In genomic region chrV:20580511-20581040, ce11 we compare ENCODE assay signal across 3 worm cellular contexts.
TF ChIP-seq lines count a peak whose summit lies in the region.

Gene F26F2.7 (plus strand): TSS chrV:20580990.

TF ChIP-seq in whole organism, L2 larva, 48 proteins besides CTCF, POLR2A, EP300 and RAD21 (continued from another document):
- TF ChIP-seq peb-1 (tag; optimal IDR thresholded peaks at IDR 0.05; lab: Kevin White, UChicago): no peak
- TF ChIP-seq ceh-82 (tag; optimal IDR thresholded peaks at IDR 0.05; lab: Kevin White, UChicago): no peak
- peak; percentile 45 for TF ChIP-seq fos-1 (tag; optimal IDR thresholded peaks at IDR 0.05; lab: Kevin White, UChicago)
- peak; percentile 88 for TF ChIP-seq crh-2 (tag; optimal IDR thresholded peaks at IDR 0.05; lab: Kevin White, UChicago)
TF ChIP-seq in whole organism, L2 larva: peak in this region for 20.

TF ChIP-seq in whole organism, L4 larva, 104 proteins besides CTCF, POLR2A, EP300 and RAD21 (continued from another document and continues in another):
- TF ChIP-seq dmd-9 (GFP tag; IDR thresholded peaks at IDR 0.05; lab: Robert Waterston, UW): peak; percentile 70; the same call in 1 of the 2 replicates
- peak; percentile 80 for TF ChIP-seq duxl-1 (tag; optimal IDR thresholded peaks at IDR 0.05; lab: Kevin White, UChicago; ENCODE audit: poor library complexity)
- TF ChIP-seq lin-39 (tag; optimal IDR thresholded peaks at IDR 0.05; lab: Kevin White, UChicago): no peak
- TF ChIP-seq snpc-4 (tag; optimal IDR thresholded peaks at IDR 0.05; lab: Kevin White, UChicago): no peak
- peak; percentile 83 for TF ChIP-seq dmd-6 (GFP tag; IDR thresholded peaks at IDR 0.05; lab: Robert Waterston, UW)
- TF ChIP-seq lin-1 (GFP tag; IDR thresholded peaks at IDR 0.05; lab: Robert Waterston, UW): peak; percentile 65; the same call in 1 of the 2 replicates
- TF ChIP-seq spr-3 (GFP tag; optimal IDR thresholded peaks at IDR 0.05; lab: Kevin White, UChicago): peak; percentile 74
- peak; percentile 94 for TF ChIP-seq ceh-20 (GFP tag; IDR thresholded peaks at IDR 0.05; lab: Robert Waterston, UW)
- TF ChIP-seq spr-1 (tag; optimal IDR thresholded peaks at IDR 0.05; lab: Kevin White, UChicago): peak; percentile 70
- peak; percentile 66 for TF ChIP-seq unc-130 (GFP tag; optimal IDR thresholded peaks at IDR 0.05; lab: Kevin White, UChicago)
- no peak for TF ChIP-seq attf-4 (tag; optimal IDR thresholded peaks at IDR 0.05; lab: Kevin White, UChicago)
- peak; percentile 30 for TF ChIP-seq nhr-11 (tag; optimal IDR thresholded peaks at IDR 0.05; lab: Kevin White, UChicago)
- no peak for TF ChIP-seq nhr-41 (GFP tag; IDR thresholded peaks at IDR 0.05; lab: Robert Waterston, UW)
- no peak for TF ChIP-seq nhr-10 (tag; optimal IDR thresholded peaks at IDR 0.05; lab: Kevin White, UChicago)
- 0 out of 2 replicates have a peak, but pooled peaks have one; percentile 31 for TF ChIP-seq ctbp-1 (GFP tag; IDR thresholded peaks at IDR 0.05; lab: Robert Waterston, UW)
- TF ChIP-seq nhr-77 (tag; optimal IDR thresholded peaks at IDR 0.05; lab: Kevin White, UChicago): peak; percentile 72
- peak; percentile 84 for TF ChIP-seq hmg-1.1 (GFP tag; IDR thresholded peaks at IDR 0.05; lab: Robert Waterston, UW)
- peak; percentile 64 for TF ChIP-seq arid-1 (GFP tag; conservative IDR thresholded peaks at IDR 0.05; lab: Robert Waterston, UW)
- TF ChIP-seq lsy-2 (tag; optimal IDR thresholded peaks at IDR 0.05; lab: Kevin White, UChicago): peak; percentile 18 to 94
- TF ChIP-seq saeg-2 (GFP tag; IDR thresholded peaks at IDR 0.05; lab: Robert Waterston, UW): peak; percentile 67
- TF ChIP-seq Y105C5A.15 (GFP tag; IDR thresholded peaks at IDR 0.05; lab: Robert Waterston, UW): no peak
- no peak for TF ChIP-seq F26F4.8 (GFP tag; conservative IDR thresholded peaks at IDR 0.05; lab: Robert Waterston, UW)
- TF ChIP-seq aly-2 (tag; optimal IDR thresholded peaks at IDR 0.05; lab: Kevin White, UChicago): no peak
- TF ChIP-seq mes-2 (tag; optimal IDR thresholded peaks at IDR 0.05; lab: Kevin White, UChicago; ENCODE audit: poor library complexity, severe bottlenecking): peak; percentile 88
- TF ChIP-seq T26A8.4 (GFP tag; IDR thresholded peaks at IDR 0.05; lab: Robert Waterston, UW): peak; percentile 70; the same call in 1 of the 2 replicates
- no peak for TF ChIP-seq jun-1 (tag; optimal IDR thresholded peaks at IDR 0.05; lab: Kevin White, UChicago)
- TF ChIP-seq daf-19 (GFP tag; conservative IDR thresholded peaks at IDR 0.05; lab: Robert Waterston, UW): no peak
- no peak for TF ChIP-seq zip-2 (tag; optimal IDR thresholded peaks at IDR 0.05; lab: Kevin White, UChicago)
- no peak for TF ChIP-seq nhr-25 (tag; optimal IDR thresholded peaks at IDR 0.05; lab: Kevin White, UChicago; ENCODE audit: borderline replicate concordance, insufficient read depth)
- TF ChIP-seq nhr-237 (tag; optimal IDR thresholded peaks at IDR 0.05; lab: Kevin White, UChicago): no peak
- TF ChIP-seq sdz-12 (GFP tag; optimal IDR thresholded peaks at IDR 0.05; lab: Kevin White, UChicago): no peak
- no peak; the same call in 1 of the 2 replicates for TF ChIP-seq tra-1 (GFP tag; IDR thresholded peaks at IDR 0.05; lab: Robert Waterston, UW)
- no peak for TF ChIP-seq unc-62 (GFP tag; optimal IDR thresholded peaks at IDR 0.05 in 1 of 2; lab: Kevin White, UChicago)
- no peak for TF ChIP-seq unc-62 (tag; optimal IDR thresholded peaks at IDR 0.05; lab: Kevin White, UChicago)
- peak; percentile 68 for TF ChIP-seq F10B5.3 (tag; optimal IDR thresholded peaks at IDR 0.05; lab: Kevin White, UChicago)
- TF ChIP-seq madf-5 (GFP tag; IDR thresholded peaks at IDR 0.05; lab: Robert Waterston, UW): no peak
- no peak for TF ChIP-seq mxl-2 (GFP tag; conservative IDR thresholded peaks at IDR 0.05; lab: Robert Waterston, UW)
- TF ChIP-seq hlh-30 (tag; optimal IDR thresholded peaks at IDR 0.05; lab: Kevin White, UChicago; ENCODE audit: insufficient read depth): peak; percentile 98
- peak; percentile 84 for TF ChIP-seq rbr-2 (tag; optimal IDR thresholded peaks at IDR 0.05; lab: Kevin White, UChicago)
- TF ChIP-seq ceh-32 (tag; optimal IDR thresholded peaks at IDR 0.05; lab: Kevin White, UChicago; ENCODE audit: poor library complexity): no peak
- TF ChIP-seq unc-39 (tag; optimal IDR thresholded peaks at IDR 0.05; lab: Kevin White, UChicago): no peak
- TF ChIP-seq set-16 (GFP tag; IDR thresholded peaks at IDR 0.05; lab: Robert Waterston, UW): no peak
- peak; percentile 97 for TF ChIP-seq dve-1 (tag; optimal IDR thresholded peaks at IDR 0.05; lab: Kevin White, UChicago; ENCODE audit: insufficient read depth)
- TF ChIP-seq dmd-8 (GFP tag; IDR thresholded peaks at IDR 0.05; lab: Robert Waterston, UW): no peak
- TF ChIP-seq mxl-3 (GFP tag; optimal IDR thresholded peaks at IDR 0.05; lab: Kevin White, UChicago): peak; percentile 47
- TF ChIP-seq mdl-1 (tag; optimal IDR thresholded peaks at IDR 0.05; lab: Kevin White, UChicago): peak; percentile 19 to 81
- TF ChIP-seq gei-8 (GFP tag; optimal IDR thresholded peaks at IDR 0.05; lab: Kevin White, UChicago): no peak
- TF ChIP-seq lin-38 (GFP tag; IDR thresholded peaks at IDR 0.05; lab: Robert Waterston, UW): no peak
- TF ChIP-seq lir-3 (tag; optimal IDR thresholded peaks at IDR 0.05; lab: Kevin White, UChicago): no peak
- TF ChIP-seq ZK546.5 (tag; optimal IDR thresholded peaks at IDR 0.05; lab: Kevin White, UChicago): no peak
- TF ChIP-seq egl-43 (GFP tag; IDR thresholded peaks at IDR 0.05; lab: Robert Waterston, UW): no peak
- TF ChIP-seq F49E8.2 (tag; optimal IDR thresholded peaks at IDR 0.05; lab: Kevin White, UChicago; ENCODE audit: borderline replicate concordance): peak; percentile 94
- TF ChIP-seq cey-2 (tag; optimal IDR thresholded peaks at IDR 0.05; lab: Kevin White, UChicago; ENCODE audit: borderline replicate concordance, insufficient read depth): no peak
- TF ChIP-seq ama-1 (optimal IDR thresholded peaks at IDR 0.05; lab: Kevin White, UChicago): no peak
- TF ChIP-seq ceh-28 (tag; optimal IDR thresholded peaks at IDR 0.05; lab: Kevin White, UChicago): no peak
- TF ChIP-seq egl-27 (tag; optimal IDR thresholded peaks at IDR 0.05; lab: Kevin White, UChicago): no peak
- TF ChIP-seq zag-1 (tag; optimal IDR thresholded peaks at IDR 0.05; lab: Kevin White, UChicago): no peak
- TF ChIP-seq fos-1 (tag; optimal IDR thresholded peaks at IDR 0.05; lab: Kevin White, UChicago): no peak
- peak; percentile 74; the same call in 1 of the 2 replicates for TF ChIP-seq nhr-42 (GFP tag; IDR thresholded peaks at IDR 0.05; lab: Robert Waterston, UW)
- TF ChIP-seq ztf-11 (tag; optimal IDR thresholded peaks at IDR 0.05; lab: Kevin White, UChicago): no peak
- no peak for TF ChIP-seq Y75B8A.6 (GFP tag; IDR thresholded peaks at IDR 0.05; lab: Robert Waterston, UW)
- no peak for TF ChIP-seq mep-1 (tag; optimal IDR thresholded peaks at IDR 0.05; lab: Kevin White, UChicago)
- TF ChIP-seq nhr-6 (tag; optimal IDR thresholded peaks at IDR 0.05; lab: Kevin White, UChicago): peak; percentile 21

TF ChIP-seq in whole organism, late embryonic, 69 proteins besides CTCF, POLR2A, EP300 and RAD21 (continued from another document):
- TF ChIP-seq ceh-6 (GFP tag; optimal IDR thresholded peaks at IDR 0.05; lab: Kevin White, UChicago): no peak
